Worm (Caenorhabditis elegans) whole organism, L2 larva: Measurements from ENCODE around the gene F22E5.21.

Experiments used
- Y55F3AM.14 ChIP-seq: fragments of 200-800 bp; sonication (Bioruptor generic); optimal IDR thresholded peaks from 2 replicates; lab custom pipeline; 2018; ENCODE audit warnings: mild to moderate bottlenecking, missing genetic modification characterization, missing compliant biosample characterization
- dmd-4 ChIP-seq: sonication (generic microtip); optimal IDR thresholded peaks from 2 replicates; lab custom pipeline; 2017; ENCODE audit warnings: missing biosample characterization, missing genetic modification characterization
- elt-1 ChIP-seq: fragments of 150-350 bp; optimal IDR thresholded peaks from 2 replicates; lab custom pipeline; 2014; ENCODE audit warnings: missing biosample characterization, missing genetic modification characterization
- sma-9 ChIP-seq, 2 experiments: fragments of 150-350 bp in 1 of 2; sonication (generic microtip) in 1 of 2; optimal IDR thresholded peaks; 2 replicates each; lab custom pipeline; 2014 to 2016; ENCODE audit warnings: missing genetic modification characterization in 2 of 2, mild to moderate bottlenecking in 1 of 2, missing biosample characterization in 1 of 2, missing compliant biosample characterization in 1 of 2, missing genetic modification reagents in 1 of 2, moderate library complexity in 1 of 2
- unc-55 ChIP-seq: fragments of 150-350 bp; sonication (generic microtip); optimal IDR thresholded peaks from 3 replicates; lab custom pipeline; 2014; ENCODE audit warnings: missing biosample characterization, missing genetic modification reagents, missing genetic modification characterization
- zag-1 ChIP-seq: fragments of 150-350 bp; optimal IDR thresholded peaks from 2 replicates; lab custom pipeline; 2014; ENCODE audit warnings: missing biosample characterization, missing genetic modification characterization
- ztf-4 ChIP-seq: fragments of 150-350 bp; optimal IDR thresholded peaks from 2 replicates; lab custom pipeline; 2014; ENCODE audit warnings: missing biosample characterization, missing genetic modification characterization

ce11 chrII:2631169-2631568 is 6.1 kb downstream of the F22E5.21 start, which contains the start of gene D2062.1:
- no peak for TF ChIP-seq dmd-4 (tag; lab: Kevin White, UChicago)
- no peak for TF ChIP-seq sma-9 (GFP tag; optimal IDR thresholded peaks at IDR 0.05; lab: Kevin White, UChicago)
- no peak for TF ChIP-seq sma-9 (tag; optimal IDR thresholded peaks at IDR 0.05; lab: Kevin White, UChicago)
- no peak for TF ChIP-seq Y55F3AM.14
- TF ChIP-seq ztf-4 (tag; lab: Kevin White, UChicago), result no peak
- no peak for TF ChIP-seq zag-1
- TF ChIP-seq elt-1, result no peak
- TF ChIP-seq unc-55, result no peak
